Worm (Caenorhabditis elegans) whole organism, L4/young adult: ENCODE data around the gene K08F4.5.

Experiments
- W03F9.2 ChIP-seq: fragments of 150-350 bp; optimal IDR thresholded peaks from 2 replicates; lab custom pipeline; 2014; ENCODE audit warnings: missing biosample characterization, missing genetic modification characterization
- dao-5 ChIP-seq: sonication (generic microtip); optimal IDR thresholded peaks from 2 replicates; lab custom pipeline; 2016; ENCODE audit warnings: missing genotype, missing genetic modification characterization, moderate library complexity, missing compliant biosample characterization
- him-1 ChIP-seq: sonication (generic microtip); optimal IDR thresholded peaks from 2 replicates; lab custom pipeline; 2016; ENCODE audit warnings: missing genotype, missing genetic modification reagents, missing genetic modification characterization, missing compliant biosample characterization

ce11 chrIV:10110870-10111269 lies 24.8 kb downstream of the K08F4.5 start:
- TF ChIP-seq dao-5: no peak
- TF ChIP-seq him-1 (tag; lab: Kevin White, UChicago): no peak
- no peak for TF ChIP-seq W03F9.2
